Worm (Caenorhabditis elegans): ENCODE results near the gene F23F12.12.

Gene F23F12.12

ce11 chrIII:6536945-6537568 lies 29.1 kb downstream of the F23F12.12 start, which contains the start of gene C09E7.4:
TSS of gene C09E7.4 (minus strand) at chrIII:6536995.
- TF ChIP-seq dao-5 (tag; optimal IDR thresholded peaks at IDR 0.05): no peak
- TF ChIP-seq W03F9.2 (tag; optimal IDR thresholded peaks at IDR 0.05): no peak

- peak; percentile 59 for TF ChIP-seq him-1 (tag; optimal IDR thresholded peaks at IDR 0.05)
Measured at ce11 chrIII:6551187-6552058, 43.5 kb downstream of the F23F12.12 start, which contains the start of gene C09E7.7. TSS of gene C09E7.7 (minus strand) at chrIII:6551243.

- TF ChIP-seq dao-5 (tag; optimal IDR thresholded peaks at IDR 0.05): no peak
- TF ChIP-seq him-1 (tag; optimal IDR thresholded peaks at IDR 0.05): no peak
- TF ChIP-seq W03F9.2 (tag; optimal IDR thresholded peaks at IDR 0.05): no peak
Measured at ce11 chrIII:6558487-6558886, 50.6 kb downstream of the F23F12.12 start, which contains the start of gene C09E7.8. TSS of gene C09E7.8 (minus strand) at chrIII:6558587.
